Fruit fly (Drosophila melanogaster) whole organism, embryonic: ENCODE results near the gene Bx.

ENCODE experiments used
- CG10267 ChIP-seq: fragments of 200-800 bp; sonication (Bioruptor generic); optimal IDR thresholded peaks from 2 replicates; lab custom pipeline; 2018; ENCODE audit warnings: missing biosample characterization, mild to moderate bottlenecking, missing genetic modification characterization, moderate library complexity
- CG14050 ChIP-seq: fragments of 200-800 bp; sonication (Bioruptor generic); IDR thresholded peaks from 3 replicates; pipeline ENCODE4 v1.3.6; 2022; ENCODE audit warnings: missing biosample characterization, missing genetic modification characterization
- CG8944 ChIP-seq: fragments of 200-800 bp; sonication (Bioruptor generic); optimal IDR thresholded peaks from 3 replicates; lab custom pipeline; 2016; ENCODE audit warnings: missing biosample characterization, missing genetic modification characterization
- Deaf1 ChIP-seq: fragments of 200-800 bp; optimal IDR thresholded peaks from 3 replicates; lab custom pipeline; 2019; ENCODE audit warnings: missing biosample characterization, mild to moderate bottlenecking, missing genetic modification characterization, moderate library complexity
- Dref ChIP-seq: fragments of 200-800 bp; sonication (Bioruptor generic); IDR thresholded peaks from 2 replicates; pipeline ENCODE4 v1.3.6; 2022; ENCODE audit warnings: missing biosample characterization, missing genetic modification characterization
- psq ChIP-seq: fragments of 200-800 bp; sonication (Bioruptor generic); optimal IDR thresholded peaks from 2 replicates; lab custom pipeline; 2017; ENCODE audit warnings: missing biosample characterization, missing genetic modification characterization

DNA sequence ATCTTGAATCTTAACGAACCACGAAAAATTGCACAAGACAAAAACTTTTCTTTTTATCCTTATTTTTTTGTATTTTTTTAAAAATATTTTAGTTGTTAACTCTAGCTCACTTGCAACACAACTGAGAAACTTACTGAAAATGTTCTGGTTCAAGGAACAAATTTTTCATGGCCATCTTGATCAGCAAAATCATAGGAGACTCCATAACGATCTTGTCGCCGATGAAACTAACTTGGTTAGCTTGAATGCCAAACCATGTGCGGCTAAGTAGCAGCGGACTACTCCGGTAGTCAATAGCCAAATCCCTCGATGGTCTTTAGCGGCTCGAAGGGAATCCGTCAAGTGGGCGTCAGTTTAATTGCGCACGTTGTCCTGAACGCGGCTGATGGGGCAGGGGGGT lies 102.3 kb downstream of the Bx start, which contains the start of gene CG15040:
- no peak for TF ChIP-seq Deaf1 (tag; lab: Kevin White, UChicago)
- no peak for TF ChIP-seq CG10267 (tag; lab: Kevin White, UChicago)
- TF ChIP-seq Dref (GFP tag; lab: Robert Waterston, UW) = no peak
- TF ChIP-seq psq (GFP tag; lab: Kevin White, UChicago) = no peak
- TF ChIP-seq CG8944 (GFP tag; lab: Kevin White, UChicago) = no peak
- no peak for TF ChIP-seq CG14050 (GFP tag; lab: Robert Waterston, UW)
